Worm (Caenorhabditis elegans) whole organism, L4 larva: ENCODE results near the gene clec-216.

Source experiments
- ceh-28 ChIP-seq: fragments of 150-350 bp; optimal IDR thresholded peaks from 2 replicates; lab custom pipeline; 2014; ENCODE audit warnings: missing biosample characterization, missing genetic modification reagents, missing genetic modification characterization
- lin-1 ChIP-seq: fragments of 200-800 bp; sonication (Bioruptor generic); IDR thresholded peaks from 2 replicates; pipeline ENCODE4 v1.3.6; 2022; ENCODE audit warnings: missing genetic modification reagents, missing genetic modification characterization, missing compliant biosample characterization
- pha-4 ChIP-seq, 2 experiments: fragments of 150-350 bp in 1 of 2; fragments of 200-800 bp in 1 of 2; sonication (Bioruptor generic) in 1 of 2; IDR thresholded peaks in 1 of 2; optimal IDR thresholded peaks in 1 of 2; 2 replicates each; pipeline versions ENCODE4 v1.3.6 to Lab custom; 2014 to 2022; ENCODE audit warnings: missing genetic modification characterization in 2 of 2, missing genetic modification reagents in 2 of 2, missing biosample characterization in 1 of 2, missing compliant biosample characterization in 1 of 2

DNA sequence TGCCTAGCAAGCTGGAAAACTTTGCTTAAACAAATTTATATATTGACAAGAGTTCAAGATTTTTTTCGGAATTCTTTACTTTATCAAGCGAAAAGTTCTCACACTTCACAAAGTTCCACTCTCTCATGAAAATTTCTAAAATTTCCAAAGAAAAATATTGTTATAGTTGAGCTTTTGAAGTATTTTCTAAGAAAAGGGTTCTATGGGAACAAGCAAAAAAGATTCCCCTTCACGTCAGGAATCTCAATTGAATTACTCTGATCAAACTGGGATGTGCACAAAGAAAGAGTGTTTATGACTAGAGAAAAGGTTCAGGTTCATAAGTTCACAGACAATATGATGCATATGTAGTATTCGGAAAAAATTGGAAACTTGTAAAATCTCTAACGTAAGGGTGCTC lies 48.4 kb downstream of the clec-216 start:
- no peak for TF ChIP-seq lin-1 (GFP tag; lab: Robert Waterston, UW)
- no peak for TF ChIP-seq pha-4 (GFP tag; IDR thresholded peaks at IDR 0.05; lab: Robert Waterston, UW)
- TF ChIP-seq pha-4 (tag; optimal IDR thresholded peaks at IDR 0.05; lab: Kevin White, UChicago) = no peak
- TF ChIP-seq ceh-28 (tag; lab: Kevin White, UChicago) = no peak
